Fruit fly (Drosophila melanogaster): ENCODE results near the gene CG34124.

CG34124 gene

dm6 chr2L:4976988-4977551 is 18.9 kb downstream of the CG34124 start, which contains the start of the genes Gmd and CG3792 (continued):
- TF ChIP-seq Sox102F (GFP tag; optimal IDR thresholded peaks at IDR 0.05) (peak; percentile 94), D19A (tag; optimal IDR thresholded peaks at IDR 0.05) (peak; percentile 91), CG2116 (GFP tag; optimal IDR thresholded peaks at IDR 0.05) (peak; percentile 92), Opbp (GFP tag; IDR thresholded peaks at IDR 0.05; ENCODE audit: partially characterized antibody) (peak; percentile 53; the same call in 2 of the 3 replicates), CG15514 (GFP tag; optimal IDR thresholded peaks at IDR 0.05) (peak; percentile 88), CG16863 (GFP tag; optimal IDR thresholded peaks at IDR 0.05) (peak; percentile 95), Chrac-16 (GFP tag; optimal IDR thresholded peaks at IDR 0.05) (peak; percentile 91), z (GFP tag; IDR thresholded peaks at IDR 0.05) (peak; percentile 35; the same call in 1 of the 3 replicates), ftz-f1 (GFP tag; optimal IDR thresholded peaks at IDR 0.05) (peak; percentile 52), CG4328 (GFP tag; optimal IDR thresholded peaks at IDR 0.05) (peak; percentile 95), Dek (tag; optimal IDR thresholded peaks at IDR 0.05) (peak; percentile 91), so (GFP tag; IDR thresholded peaks at IDR 0.05) (peak; percentile 92), CG15479 (GFP tag; optimal IDR thresholded peaks at IDR 0.05) (peak; percentile 74), CG43689 (GFP tag; IDR thresholded peaks at IDR 0.05) (peak; percentile 87), dmrt99B (tag; optimal IDR thresholded peaks at IDR 0.05) (no peak), CG11696 (GFP tag; IDR thresholded peaks at IDR 0.05) (peak; percentile 89), HLHmδ (GFP tag; optimal IDR thresholded peaks at IDR 0.05) (no peak), NfI (GFP tag; optimal IDR thresholded peaks at IDR 0.05) (peak; percentile 95), CG13624 (GFP tag; optimal IDR thresholded peaks at IDR 0.05) (peak; percentile 94), CG2875 (GFP tag; optimal IDR thresholded peaks at IDR 0.05) (peak; percentile 88), MBD-R2 (GFP tag; IDR thresholded peaks at IDR 0.05) (peak; percentile 97), gfzf (GFP tag; optimal IDR thresholded peaks at IDR 0.05) (peak; percentile 25), Eip74EF (GFP tag; optimal IDR thresholded peaks at IDR 0.05) (peak in 1 of 2 experiments; percentile 88), Tbp (GFP tag; optimal IDR thresholded peaks at IDR 0.05) (no peak), ac (GFP tag; optimal IDR thresholded peaks at IDR 0.05) (peak; percentile 73), CG18011 (GFP tag; optimal IDR thresholded peaks at IDR 0.05) (peak; percentile 84), ind (GFP tag; optimal IDR thresholded peaks at IDR 0.05) (peak; percentile 97), NK7.1 (GFP tag; optimal IDR thresholded peaks at IDR 0.05) (peak; percentile 81), ranshi (GFP tag; IDR thresholded peaks at IDR 0.05) (peak; percentile 97), CG17912 (GFP tag; optimal IDR thresholded peaks at IDR 0.05) (peak; percentile 64), CG31441 (GFP tag; IDR thresholded peaks at IDR 0.05) (peak; percentile 97), zf30C (GFP tag; optimal IDR thresholded peaks at IDR 0.05) (peak; percentile 2), CG10321 (GFP tag; IDR thresholded peaks at IDR 0.05) (peak; percentile 81), CG13775 (GFP tag; optimal IDR thresholded peaks at IDR 0.05) (peak; percentile 96), CG1792 (GFP tag; optimal IDR thresholded peaks at IDR 0.05) (peak; percentile 82), cad (GFP tag; optimal IDR thresholded peaks at IDR 0.05) (no peak), Ptx1 (GFP tag; IDR thresholded peaks at IDR 0.05) (peak; percentile 98), CG7357 (GFP tag; IDR thresholded peaks at IDR 0.05) (peak; percentile 90), CG14667 (GFP tag; IDR thresholded peaks at IDR 0.05) (peak; percentile 93), CG3838 (GFP tag; optimal IDR thresholded peaks at IDR 0.05) (peak; percentile 87), CG15073 (GFP tag; optimal IDR thresholded peaks at IDR 0.05) (peak; percentile 58), Hey (tag; optimal IDR thresholded peaks at IDR 0.05) (no peak), CG1024 (GFP tag; IDR thresholded peaks at IDR 0.05) (peak; percentile 86), ato (GFP tag; IDR thresholded peaks at IDR 0.05; ENCODE audit: partially characterized antibody) (peak; percentile 54; the same call in 1 of the 2 replicates), Bteb2 (GFP tag; optimal IDR thresholded peaks at IDR 0.05) (peak; percentile 94), CG34224 (GFP tag; IDR thresholded peaks at IDR 0.05; ENCODE audit: partially characterized antibody) (peak; percentile 89), psq (GFP tag; optimal IDR thresholded peaks at IDR 0.05) (peak; percentile 69), CG1233 (GFP tag; optimal IDR thresholded peaks at IDR 0.05) (peak; percentile 94), toy (GFP tag; IDR thresholded peaks at IDR 0.05) (peak; percentile 90), Dad (GFP tag; optimal IDR thresholded peaks at IDR 0.05) (peak; percentile 94)

All from whole organism, embryonic.